Fruit fly (Drosophila melanogaster): ENCODE results near the gene CG4558.

Gene CG4558

dm6 chrX:6849178-6849956 lies at the start of gene CG4558, which contains the start of gene Cht11:
CG4558 (plus strand) TSS chrX:6849770.
Cht11 (minus strand) TSS chrX:6849517.
- TF ChIP-seq cnc (optimal IDR thresholded peaks at IDR 0.05): no peak
- peak; percentile 88 for TF ChIP-seq CG12768 (GFP tag; optimal IDR thresholded peaks at IDR 0.05)
- TF ChIP-seq kay (GFP tag; ENCODE audit: borderline replicate concordance): no peak
- TF ChIP-seq CG33017 (tag; optimal IDR thresholded peaks at IDR 0.05): peak; percentile 76
- peak; percentile 45 for TF ChIP-seq Clk (GFP tag; optimal IDR thresholded peaks at IDR 0.05)
- TF ChIP-seq CG5204 (GFP tag; optimal IDR thresholded peaks at IDR 0.05): peak; percentile 79
- peak; percentile 84 for TF ChIP-seq Mnt (GFP tag; optimal IDR thresholded peaks at IDR 0.05)
- TF ChIP-seq toe (GFP tag; optimal IDR thresholded peaks at IDR 0.05): peak; percentile 80
- TF ChIP-seq ovo (GFP tag; optimal IDR thresholded peaks at IDR 0.05): peak; percentile 75
- peak; percentile 66 for TF ChIP-seq cic (GFP tag; optimal IDR thresholded peaks at IDR 0.05)
- TF ChIP-seq CG11617 (GFP tag; optimal IDR thresholded peaks at IDR 0.05): peak; percentile 93
- peak; percentile 89 for TF ChIP-seq CG1620 (GFP tag; optimal IDR thresholded peaks at IDR 0.05)
- peak; percentile 79 for TF ChIP-seq Hr96 (GFP tag; optimal IDR thresholded peaks at IDR 0.05)
- peak; percentile 79 for TF ChIP-seq Crg-1 (GFP tag; optimal IDR thresholded peaks at IDR 0.05)
- peak; percentile 92 for TF ChIP-seq CG7101 (tag; optimal IDR thresholded peaks at IDR 0.05)
- peak; percentile 64 for TF ChIP-seq CG7045 (GFP tag; optimal IDR thresholded peaks at IDR 0.05)
- peak; percentile 83 for TF ChIP-seq tj (GFP tag; optimal IDR thresholded peaks at IDR 0.05)
- TF ChIP-seq pad (GFP tag; optimal IDR thresholded peaks at IDR 0.05): peak; percentile 93
- TF ChIP-seq bab1 (GFP tag; optimal IDR thresholded peaks at IDR 0.05): peak; percentile 93
- TF ChIP-seq CG14711 (tag; optimal IDR thresholded peaks at IDR 0.05): peak; percentile 86

dm6 chrX:6800726-6801296 lies 48.8 kb upstream of the CG4558 start:
- TF ChIP-seq Mnt (GFP tag; optimal IDR thresholded peaks at IDR 0.05) (peak; percentile 59), ovo (GFP tag; optimal IDR thresholded peaks at IDR 0.05) (no peak), kay (GFP tag; ENCODE audit: borderline replicate concordance) (peak; percentile 65), tj (GFP tag; optimal IDR thresholded peaks at IDR 0.05) (peak; percentile 37), CG14711 (tag; optimal IDR thresholded peaks at IDR 0.05) (peak; percentile 50), CG12768 (GFP tag; optimal IDR thresholded peaks at IDR 0.05) (peak; percentile 79), CG5204 (GFP tag; optimal IDR thresholded peaks at IDR 0.05) (no peak), bab1 (GFP tag; optimal IDR thresholded peaks at IDR 0.05) (peak; percentile 47), CG1620 (GFP tag; optimal IDR thresholded peaks at IDR 0.05) (no peak), cnc (optimal IDR thresholded peaks at IDR 0.05) (no peak), CG7045 (GFP tag; optimal IDR thresholded peaks at IDR 0.05) (no peak), Crg-1 (GFP tag; optimal IDR thresholded peaks at IDR 0.05) (peak; percentile 10), toe (GFP tag; optimal IDR thresholded peaks at IDR 0.05) (peak; percentile 11), Hr96 (GFP tag; optimal IDR thresholded peaks at IDR 0.05) (peak; percentile 62), CG11617 (GFP tag; optimal IDR thresholded peaks at IDR 0.05) (peak; percentile 66), cic (GFP tag; optimal IDR thresholded peaks at IDR 0.05) (peak; percentile 93), pad (GFP tag; optimal IDR thresholded peaks at IDR 0.05) (peak; percentile 69), Clk (GFP tag; optimal IDR thresholded peaks at IDR 0.05) (no peak), CG33017 (tag; optimal IDR thresholded peaks at IDR 0.05) (peak; percentile 28), CG7101 (tag; optimal IDR thresholded peaks at IDR 0.05) (peak; percentile 45)

DNA sequence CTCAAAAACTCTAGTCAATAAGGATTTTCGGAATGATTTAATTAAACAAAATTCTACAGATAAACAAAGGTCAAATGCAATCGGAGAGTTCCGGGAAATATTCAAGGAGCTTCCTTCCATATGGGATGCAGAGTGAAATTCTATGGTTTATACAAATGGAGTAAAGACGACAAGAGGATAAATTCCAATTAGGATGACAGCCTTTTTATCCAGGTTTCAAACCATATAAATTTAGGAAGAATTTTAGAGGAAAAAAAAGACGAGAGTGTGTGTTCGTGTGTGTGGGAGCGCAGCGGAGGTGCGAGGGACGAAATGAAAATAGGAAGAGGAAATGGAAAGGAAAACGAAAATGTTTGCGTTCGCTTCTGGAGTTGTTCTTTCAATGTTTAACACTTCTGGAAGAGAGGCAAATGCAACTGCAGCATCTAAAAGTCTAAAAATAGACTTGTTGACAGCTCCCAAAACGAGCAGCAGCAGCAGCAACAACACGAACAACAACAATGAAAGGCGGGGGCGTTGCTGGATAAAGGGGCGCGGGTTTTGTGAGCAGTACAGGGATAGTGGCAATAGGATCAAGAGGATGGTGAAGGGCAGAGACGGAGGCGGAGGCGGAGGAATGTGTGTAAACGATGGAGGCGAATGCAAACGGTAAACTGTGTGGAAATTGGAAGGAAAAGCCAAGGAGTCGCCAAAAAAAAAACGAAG lies 47.0 kb upstream of the CG4558 start:
- TF ChIP-seq CG7045 (GFP tag; optimal IDR thresholded peaks at IDR 0.05): no peak
- no peak for TF ChIP-seq Mnt (GFP tag; optimal IDR thresholded peaks at IDR 0.05)
- no peak for TF ChIP-seq CG1620 (GFP tag; optimal IDR thresholded peaks at IDR 0.05)
- no peak for TF ChIP-seq CG12768 (GFP tag; optimal IDR thresholded peaks at IDR 0.05)
- TF ChIP-seq CG7101 (tag; optimal IDR thresholded peaks at IDR 0.05): no peak
- TF ChIP-seq pad (GFP tag; optimal IDR thresholded peaks at IDR 0.05): no peak
- TF ChIP-seq bab1 (GFP tag; optimal IDR thresholded peaks at IDR 0.05): no peak

DNA sequence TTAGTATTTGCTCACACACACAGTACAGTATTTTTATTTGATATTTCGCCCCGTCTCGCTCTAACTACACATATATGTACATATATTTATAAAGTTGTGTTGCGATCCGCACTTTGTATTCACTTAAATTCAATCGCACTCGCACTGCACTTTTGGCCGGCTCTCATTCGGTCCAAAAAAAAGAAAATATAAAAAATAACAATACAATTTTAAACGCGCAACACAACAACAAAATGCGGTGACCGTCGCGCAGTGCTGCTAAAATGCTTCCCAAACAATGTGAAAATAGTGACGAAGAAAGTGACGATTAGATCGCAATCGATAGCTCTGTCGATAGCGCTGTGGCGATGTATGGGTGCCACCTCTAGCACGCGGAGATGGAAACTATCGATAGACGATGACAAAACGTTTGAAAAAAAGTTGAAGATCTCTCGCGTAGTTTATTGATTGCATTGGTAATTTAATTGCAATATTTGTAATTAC lies 46.2 kb upstream of the CG4558 start, which contains the start of the genes C3G and pod1:
Gene C3G (minus strand): TSS at position 282 of the 483 bp plus-strand sequence.
Gene pod1 (plus strand): TSS at position 373 of the 483 bp plus-strand sequence.
- peak; percentile 13 for TF ChIP-seq CG5204 (GFP tag; optimal IDR thresholded peaks at IDR 0.05)
- no peak for TF ChIP-seq cnc (optimal IDR thresholded peaks at IDR 0.05)
- peak; percentile 9 for TF ChIP-seq CG33017 (tag; optimal IDR thresholded peaks at IDR 0.05)
- TF ChIP-seq CG1620 (GFP tag; optimal IDR thresholded peaks at IDR 0.05): peak; percentile 79
- no peak for TF ChIP-seq kay (GFP tag; ENCODE audit: borderline replicate concordance)
- TF ChIP-seq CG7101 (tag; optimal IDR thresholded peaks at IDR 0.05): peak; percentile 30
- peak; percentile 71 for TF ChIP-seq Mnt (GFP tag; optimal IDR thresholded peaks at IDR 0.05)
- no peak for TF ChIP-seq CG12768 (GFP tag; optimal IDR thresholded peaks at IDR 0.05)
- TF ChIP-seq bab1 (GFP tag; optimal IDR thresholded peaks at IDR 0.05): peak; percentile 77
- peak; percentile 3 for TF ChIP-seq cic (GFP tag; optimal IDR thresholded peaks at IDR 0.05)
- TF ChIP-seq toe (GFP tag; optimal IDR thresholded peaks at IDR 0.05): peak; percentile 63
- TF ChIP-seq CG11617 (GFP tag; optimal IDR thresholded peaks at IDR 0.05): no peak
- TF ChIP-seq Crg-1 (GFP tag; optimal IDR thresholded peaks at IDR 0.05): peak; percentile 17
- TF ChIP-seq Hr96 (GFP tag; optimal IDR thresholded peaks at IDR 0.05): peak; percentile 39
- TF ChIP-seq tj (GFP tag; optimal IDR thresholded peaks at IDR 0.05): peak; percentile 24
- peak; percentile 67 for TF ChIP-seq ovo (GFP tag; optimal IDR thresholded peaks at IDR 0.05)
